Worm (Caenorhabditis elegans) whole organism, L2 larva: ENCODE data around the gene aqp-7.

Experiments used
- C34F6.9 ChIP-seq: fragments of 150-350 bp; optimal IDR thresholded peaks from 2 replicates; lab custom pipeline; 2014; ENCODE audit warnings: missing biosample characterization, missing genetic modification characterization
- F13H6.1 ChIP-seq: sonication (generic microtip); optimal IDR thresholded peaks from 2 replicates; lab custom pipeline; 2016; ENCODE audit warnings: missing genetic modification characterization, missing compliant biosample characterization
- R02D3.7 ChIP-seq: fragments of 150-350 bp; optimal IDR thresholded peaks from 2 replicates; lab custom pipeline; 2014; ENCODE audit warnings: missing biosample characterization, missing genetic modification characterization
- Y55F3AM.14 ChIP-seq: fragments of 200-800 bp; sonication (Bioruptor generic); optimal IDR thresholded peaks from 2 replicates; lab custom pipeline; 2018; ENCODE audit warnings: mild to moderate bottlenecking, missing genetic modification characterization, missing compliant biosample characterization
- ZK546.5 ChIP-seq: sonication (generic microtip); optimal IDR thresholded peaks from 2 replicates; lab custom pipeline; 2017; ENCODE audit warnings: missing biosample characterization, missing genetic modification characterization
- alr-1 ChIP-seq: fragments of 150-350 bp; optimal IDR thresholded peaks from 2 replicates; lab custom pipeline; 2014; ENCODE audit warnings: missing biosample characterization, missing genetic modification characterization
- aly-2 ChIP-seq: fragments of 150-350 bp; optimal IDR thresholded peaks from 2 replicates; lab custom pipeline; 2014; ENCODE audit warnings: missing biosample characterization, missing genetic modification characterization
- ama-1 ChIP-seq: fragments of 150-350 bp; optimal IDR thresholded peaks from 2 replicates; lab custom pipeline; 2018; ENCODE audit warnings: inconsistent platforms
- blmp-1 ChIP-seq: sonication (generic microtip); optimal IDR thresholded peaks from 2 replicates; lab custom pipeline; 2017; ENCODE audit warnings: missing genetic modification characterization, mild to moderate bottlenecking, missing compliant biosample characterization, antibody characterized with exemption, moderate library complexity; ENCODE audit not compliant: insufficient read depth
- ceh-16 ChIP-seq: fragments of 150-350 bp; optimal IDR thresholded peaks from 2 replicates; lab custom pipeline; 2014; ENCODE audit warnings: missing biosample characterization, missing genetic modification characterization
- dmd-4 ChIP-seq: sonication (generic microtip); optimal IDR thresholded peaks from 2 replicates; lab custom pipeline; 2017; ENCODE audit warnings: missing biosample characterization, missing genetic modification characterization
- egl-27 ChIP-seq: sonication (generic microtip); optimal IDR thresholded peaks from 3 replicates; lab custom pipeline; 2017; ENCODE audit warnings: missing biosample characterization, missing genetic modification reagents, missing genetic modification characterization
- elt-1 ChIP-seq: fragments of 150-350 bp; optimal IDR thresholded peaks from 2 replicates; lab custom pipeline; 2014; ENCODE audit warnings: missing biosample characterization, missing genetic modification characterization
- elt-3 ChIP-seq: sonication (generic microtip); optimal IDR thresholded peaks from 2 replicates; lab custom pipeline; 2017; ENCODE audit warnings: missing biosample characterization, missing genetic modification characterization
- fos-1 ChIP-seq: fragments of 150-350 bp; optimal IDR thresholded peaks from 2 replicates; lab custom pipeline; 2014; ENCODE audit warnings: missing biosample characterization, missing genetic modification characterization
- gmeb-1 ChIP-seq: fragments of 150-350 bp; optimal IDR thresholded peaks from 2 replicates; lab custom pipeline; 2014; ENCODE audit warnings: missing biosample characterization, missing genetic modification characterization
- lin-11 ChIP-seq: fragments of 150-350 bp; sonication (generic microtip); optimal IDR thresholded peaks from 2 replicates; lab custom pipeline; 2014; ENCODE audit warnings: missing biosample characterization, missing genetic modification characterization, inconsistent platforms, mixed read lengths
- lin-13 ChIP-seq: fragments of 150-350 bp; optimal IDR thresholded peaks from 2 replicates; lab custom pipeline; 2014; ENCODE audit warnings: missing biosample characterization, missing genetic modification reagents, missing genetic modification characterization
- lsy-2 ChIP-seq, 2 experiments: fragments of 150-350 bp in 1 of 2; sonication (generic microtip) in 1 of 2; optimal IDR thresholded peaks; 2 replicates each; lab custom pipeline; 2014 to 2017; ENCODE audit warnings: missing biosample characterization in 2 of 2, missing genetic modification characterization in 2 of 2
- mab-5 ChIP-seq: fragments of 150-350 bp; optimal IDR thresholded peaks from 2 replicates; lab custom pipeline; 2014; ENCODE audit warnings: missing biosample characterization, missing genetic modification characterization
- nhr-10 ChIP-seq: sonication (generic microtip); optimal IDR thresholded peaks from 2 replicates; lab custom pipeline; 2017; ENCODE audit warnings: missing biosample characterization, missing genetic modification characterization
- nhr-11 ChIP-seq: fragments of 150-350 bp; optimal IDR thresholded peaks from 2 replicates; lab custom pipeline; 2014; ENCODE audit warnings: missing biosample characterization, missing genetic modification characterization
- nhr-12 ChIP-seq: fragments of 150-350 bp; optimal IDR thresholded peaks from 2 replicates; lab custom pipeline; 2014; ENCODE audit warnings: missing biosample characterization, missing genetic modification characterization
- nhr-129 ChIP-seq: fragments of 150-350 bp; optimal IDR thresholded peaks from 2 replicates; lab custom pipeline; 2014; ENCODE audit warnings: missing biosample characterization, missing genetic modification characterization
- nhr-23 ChIP-seq: fragments of 150-350 bp; optimal IDR thresholded peaks from 2 replicates; lab custom pipeline; 2014; ENCODE audit warnings: missing biosample characterization, missing genetic modification reagents, missing genetic modification characterization
- nhr-237 ChIP-seq: fragments of 150-350 bp; optimal IDR thresholded peaks from 2 replicates; lab custom pipeline; 2014; ENCODE audit warnings: missing biosample characterization, missing genetic modification characterization
- peb-1 ChIP-seq: fragments of 150-350 bp; optimal IDR thresholded peaks from 2 replicates; lab custom pipeline; 2014; ENCODE audit warnings: missing biosample characterization, missing genetic modification characterization
- sem-4 ChIP-seq: fragments of 150-350 bp; optimal IDR thresholded peaks from 2 replicates; lab custom pipeline; 2014; ENCODE audit warnings: missing biosample characterization, missing genetic modification reagents, missing genetic modification characterization
- sma-9 ChIP-seq, 2 experiments: fragments of 150-350 bp in 1 of 2; sonication (generic microtip) in 1 of 2; optimal IDR thresholded peaks; 2 replicates each; lab custom pipeline; 2014 to 2016; ENCODE audit warnings: missing genetic modification characterization in 2 of 2, mild to moderate bottlenecking in 1 of 2, missing biosample characterization in 1 of 2, missing compliant biosample characterization in 1 of 2, missing genetic modification reagents in 1 of 2, moderate library complexity in 1 of 2
- snpc-4 ChIP-seq: fragments of 150-350 bp; optimal IDR thresholded peaks from 2 replicates; lab custom pipeline; 2014; ENCODE audit warnings: missing biosample characterization, missing genetic modification characterization
- unc-39 ChIP-seq: fragments of 150-350 bp; optimal IDR thresholded peaks from 2 replicates; lab custom pipeline; 2014; ENCODE audit warnings: missing biosample characterization, missing genetic modification characterization
- zag-1 ChIP-seq: fragments of 150-350 bp; optimal IDR thresholded peaks from 2 replicates; lab custom pipeline; 2014; ENCODE audit warnings: missing biosample characterization, missing genetic modification characterization
- ztf-1 ChIP-seq: fragments of 200-800 bp; sonication (Bioruptor generic); conservative IDR thresholded peaks from 2 replicates; pipeline ENCODE4 v1.3.6; 2022; ENCODE audit warnings: missing genetic modification characterization, missing compliant biosample characterization
- ztf-11 ChIP-seq: sonication (generic microtip); optimal IDR thresholded peaks from 2 replicates; lab custom pipeline; 2017; ENCODE audit warnings: missing biosample characterization, missing genetic modification characterization
- ztf-4 ChIP-seq: fragments of 150-350 bp; optimal IDR thresholded peaks from 2 replicates; lab custom pipeline; 2014; ENCODE audit warnings: missing biosample characterization, missing genetic modification characterization

Gene aqp-7

DNA sequence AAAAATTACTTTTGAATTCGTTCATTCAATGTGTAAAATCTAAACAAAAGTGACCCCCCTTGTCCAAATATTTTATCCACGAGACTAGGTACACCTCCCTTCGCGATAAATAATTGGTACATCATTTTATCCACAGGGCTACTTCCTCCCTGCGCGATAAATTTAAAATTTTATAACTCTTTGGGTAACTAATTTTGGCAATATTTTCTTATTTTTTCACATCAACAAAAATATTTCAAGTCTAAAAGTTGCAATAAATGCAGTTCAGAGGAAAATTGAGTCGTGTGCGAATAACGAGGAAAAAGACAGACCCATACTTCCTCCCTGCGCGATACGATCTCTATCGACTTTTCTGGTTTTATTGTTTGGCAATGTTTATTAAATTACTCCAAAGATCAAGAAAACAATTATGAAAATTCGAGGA, 27.9 kb upstream of the aqp-7 start (continued):
- peak; percentile 99 for TF ChIP-seq fos-1 (tag; lab: Kevin White, UChicago)
- TF ChIP-seq lin-11 = peak; percentile 76

- TF ChIP-seq mab-5 (tag; lab: Kevin White, UChicago) (no peak), egl-27 (no peak)
Measured at ce11 chrX:2999652-3000051, 25.2 kb upstream of the aqp-7 start, which contains the start of gene Y41G9A.17. Gene Y41G9A.17, minus strand, starts transcription at chrX:2999752.

DNA sequence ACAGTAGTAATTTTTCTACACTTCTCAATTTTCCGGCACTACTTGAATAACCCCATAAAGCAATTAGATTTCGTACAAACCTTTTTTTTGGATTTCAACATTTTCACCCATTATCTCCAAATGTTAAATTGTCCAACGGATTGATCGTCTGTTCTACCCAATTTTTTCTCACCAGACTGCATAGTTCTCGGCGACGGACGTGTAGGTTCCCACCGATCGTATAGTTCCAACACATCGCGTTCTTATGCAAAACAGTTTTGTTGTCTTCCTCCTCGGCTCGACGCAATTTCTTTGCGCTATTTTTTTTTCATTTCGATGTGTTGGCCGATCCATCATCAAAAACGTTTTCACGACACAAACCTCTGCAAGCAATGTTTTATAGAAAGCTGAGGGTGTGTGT, 21.2 kb upstream of the aqp-7 start, which contains the start of gene Y41G9A.6:
TSS of gene Y41G9A.6 (minus strand) at position 101 of the 400 bp plus-strand sequence.
- TF ChIP-seq peb-1 (tag; lab: Kevin White, UChicago) (no peak), dmd-4 (tag; lab: Kevin White, UChicago) (no peak), nhr-237 (tag; lab: Kevin White, UChicago) (no peak)

ce11 chrX:3009190-3009589, 15.7 kb upstream of the aqp-7 start, which contains the start of gene Y48D7A.1:
Gene Y48D7A.1, plus strand, starts transcription at chrX:3009490.
- no peak for TF ChIP-seq nhr-237 (tag; lab: Kevin White, UChicago)
- no peak for TF ChIP-seq ztf-1
- no peak for TF ChIP-seq ztf-4 (tag; lab: Kevin White, UChicago)
- TF ChIP-seq nhr-10 (tag; lab: Kevin White, UChicago) = no peak
- no peak for TF ChIP-seq alr-1 (tag; lab: Kevin White, UChicago)
- no peak for TF ChIP-seq elt-3
- no peak for TF ChIP-seq ZK546.5
- TF ChIP-seq sma-9 (GFP tag; optimal IDR thresholded peaks at IDR 0.05; lab: Kevin White, UChicago) = no peak
- TF ChIP-seq sma-9 (tag; optimal IDR thresholded peaks at IDR 0.05; lab: Kevin White, UChicago) = no peak
- no peak for TF ChIP-seq Y55F3AM.14 (GFP tag; lab: Kevin White, UChicago)
- TF ChIP-seq R02D3.7 (tag; lab: Kevin White, UChicago) = no peak
- TF ChIP-seq nhr-23 = no peak
- no peak for TF ChIP-seq sem-4 (tag; lab: Kevin White, UChicago)
- no peak for TF ChIP-seq fos-1 (tag; lab: Kevin White, UChicago)
- no peak for TF ChIP-seq nhr-129 (tag; lab: Kevin White, UChicago)
- no peak for TF ChIP-seq ama-1 (lab: Kevin White, UChicago)
- no peak for TF ChIP-seq zag-1 (tag; lab: Kevin White, UChicago)
- no peak for TF ChIP-seq lin-13

ce11 chrX:3018505-3018996, 6.3 kb upstream of the aqp-7 start, which contains the start of gene flp-18:
Gene flp-18, minus strand, starts transcription at chrX:3018555.
- TF ChIP-seq ama-1 (lab: Kevin White, UChicago) (no peak), ztf-1 (no peak), ztf-4 (tag; lab: Kevin White, UChicago) (no peak), elt-3 (no peak), egl-27 (no peak), nhr-23 (no peak), ZK546.5 (no peak), aly-2 (no peak), blmp-1 (tag; lab: Kevin White, UChicago) (no peak), elt-1 (tag; lab: Kevin White, UChicago) (no peak), nhr-12 (tag; lab: Kevin White, UChicago) (no peak), unc-39 (tag; lab: Kevin White, UChicago) (no peak)

DNA sequence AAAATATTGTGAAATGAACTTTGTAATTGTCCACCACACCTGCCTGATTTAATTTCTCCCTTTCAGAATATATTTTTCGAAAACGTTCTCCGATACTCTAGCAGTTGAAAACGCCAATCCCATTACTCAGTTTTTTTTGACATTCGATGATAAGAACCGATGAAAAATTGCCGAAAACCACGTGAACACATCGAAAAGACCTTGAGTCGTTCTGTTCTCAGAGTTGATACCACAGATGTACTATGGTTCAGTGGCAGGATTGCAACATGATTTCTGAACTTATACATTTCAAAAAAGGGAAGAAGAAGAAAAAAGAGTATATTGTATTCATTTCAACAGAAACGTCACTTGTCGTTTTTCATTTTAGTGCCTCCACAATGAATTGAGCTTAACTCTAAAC, 4.9 kb upstream of the aqp-7 start:
- TF ChIP-seq sma-9 (GFP tag; optimal IDR thresholded peaks at IDR 0.05; lab: Kevin White, UChicago) = peak; percentile 17
- TF ChIP-seq sma-9 (tag; optimal IDR thresholded peaks at IDR 0.05; lab: Kevin White, UChicago) = no peak
- no peak for TF ChIP-seq lsy-2 (tag; optimal IDR thresholded peaks at IDR 0.05; lab: Kevin White, UChicago)

- TF ChIP-seq ztf-11 (tag; lab: Kevin White, UChicago) (no peak), blmp-1 (tag; lab: Kevin White, UChicago) (no peak), lsy-2 (tag; optimal IDR thresholded peaks at IDR 0.05; lab: Kevin White, UChicago) (peak in 1 of 2 experiments; percentile 14), ceh-16 (tag; lab: Kevin White, UChicago) (no peak), gmeb-1 (tag; lab: Kevin White, UChicago) (no peak), nhr-237 (tag; lab: Kevin White, UChicago) (no peak), ztf-4 (tag; lab: Kevin White, UChicago) (no peak), C34F6.9 (tag; lab: Kevin White, UChicago) (no peak), sma-9 (GFP tag; optimal IDR thresholded peaks at IDR 0.05; lab: Kevin White, UChicago) (peak; percentile 68), sma-9 (tag; optimal IDR thresholded peaks at IDR 0.05; lab: Kevin White, UChicago) (no peak), nhr-129 (tag; lab: Kevin White, UChicago) (peak; percentile 67), nhr-12 (tag; lab: Kevin White, UChicago) (no peak), snpc-4 (no peak), nhr-11 (no peak), F13H6.1 (tag; lab: Kevin White, UChicago) (peak; percentile 36)
Measured at ce11 chrX:3021466-3021865, 3.4 kb upstream of the aqp-7 start.
